Fruit fly (Drosophila melanogaster) whole organism, embryonic: ENCODE data around the gene jim.

Experiments used
- ATbp ChIP-seq: fragments of 200-800 bp; sonication (Bioruptor generic); optimal IDR thresholded peaks from 2 replicates; lab custom pipeline; 2017; ENCODE audit warnings: missing biosample characterization, mild to moderate bottlenecking, missing genetic modification characterization, missing genetic modification reagents
- CG11723 ChIP-seq: fragments of 200-800 bp; sonication (Bioruptor generic); optimal IDR thresholded peaks from 2 replicates; lab custom pipeline; 2017; ENCODE audit warnings: missing biosample characterization, mild to moderate bottlenecking, missing genetic modification characterization
- CG12769 ChIP-seq: fragments of 200-800 bp; sonication (Bioruptor generic); optimal IDR thresholded peaks from 2 replicates; lab custom pipeline; 2019; ENCODE audit warnings: missing biosample characterization, mild to moderate bottlenecking, missing genetic modification characterization, moderate library complexity
- CG14667 ChIP-seq: fragments of 200-800 bp; sonication (Bioruptor generic); IDR thresholded peaks from 2 replicates; pipeline ENCODE4 v1.3.6; 2022; ENCODE audit warnings: missing biosample characterization, missing genetic modification characterization
- CG2199 ChIP-seq: fragments of 200-800 bp; sonication (Bioruptor generic); IDR thresholded peaks from 3 replicates; pipeline ENCODE4 v1.3.6; 2022; ENCODE audit warnings: missing biosample characterization, missing genetic modification characterization
- CG2712 ChIP-seq: fragments of 200-800 bp; optimal IDR thresholded peaks from 3 replicates; lab custom pipeline; 2019; ENCODE audit warnings: missing biosample characterization, mild to moderate bottlenecking, missing genetic modification characterization, moderate library complexity
- CG2889 ChIP-seq: fragments of 200-800 bp; sonication (Bioruptor generic); IDR thresholded peaks from 3 replicates; pipeline ENCODE4 v1.3.6; 2022; ENCODE audit warnings: missing biosample characterization, missing genetic modification characterization
- CG34224 ChIP-seq: fragments of 200-800 bp; sonication (Bioruptor generic); IDR thresholded peaks from 3 replicates; pipeline ENCODE4 v1.3.6; 2022; ENCODE audit warnings: missing biosample characterization, missing genetic modification characterization; ENCODE audit not compliant: partially characterized antibody
- CG3726 ChIP-seq: fragments of 200-800 bp; sonication (Bioruptor generic); IDR thresholded peaks from 3 replicates; pipeline ENCODE4, ENCODE4 v1.3.6; 2022; ENCODE audit warnings: missing biosample characterization, missing genetic modification characterization
- CG4360 ChIP-seq: fragments of 200-800 bp; sonication (Bioruptor generic); IDR thresholded peaks from 2 replicates; pipeline ENCODE4 v1.3.6; 2022; ENCODE audit warnings: missing biosample characterization, missing genetic modification characterization
- CG4404 ChIP-seq: fragments of 200-800 bp; sonication (Bioruptor generic); IDR thresholded peaks from 2 replicates; pipeline ENCODE4 v1.3.6; 2022; ENCODE audit warnings: missing biosample characterization, missing genetic modification characterization
- CG6254 ChIP-seq: fragments of 200-800 bp; sonication (Bioruptor generic); optimal IDR thresholded peaks from 3 replicates; lab custom pipeline; 2017; ENCODE audit warnings: mild to moderate bottlenecking, missing biosample characterization, missing genetic modification reagents, missing genetic modification characterization
- CTCF ChIP-seq: fragments of 200-800 bp; sonication (Bioruptor generic); optimal IDR thresholded peaks from 2 replicates; lab custom pipeline; 2017; ENCODE audit warnings: missing biosample characterization, mild to moderate bottlenecking, missing genetic modification characterization, moderate library complexity
- D ChIP-seq, 2 experiments: fragments of 200-800 bp in 1 of 2; fragments of >200 bp in 1 of 2; sonication (Bioruptor generic) in 1 of 2; optimal IDR thresholded peaks; 2 replicates in 1 of 2; 3 replicates in 1 of 2; lab custom pipeline; 2017; ENCODE audit warnings: mild to moderate bottlenecking in 1 of 2, missing biosample characterization in 1 of 2, missing genetic modification characterization in 1 of 2, missing genetic modification reagents in 1 of 2
- Deaf1 ChIP-seq: fragments of 200-800 bp; optimal IDR thresholded peaks from 3 replicates; lab custom pipeline; 2019; ENCODE audit warnings: missing biosample characterization, mild to moderate bottlenecking, missing genetic modification characterization, moderate library complexity
- Doc3 ChIP-seq: fragments of 200-800 bp; sonication (Bioruptor generic); IDR thresholded peaks from 3 replicates; pipeline ENCODE4 v1.3.6; 2022; ENCODE audit warnings: missing biosample characterization, missing genetic modification characterization; ENCODE audit not compliant: partially characterized antibody
- HmgD ChIP-seq: fragments of 200-800 bp; sonication (Bioruptor generic); optimal IDR thresholded peaks from 3 replicates; lab custom pipeline; 2016; ENCODE audit warnings: missing biosample characterization, missing genetic modification characterization
- Hr3 ChIP-seq: fragments of 200-800 bp; sonication (Bioruptor generic); optimal IDR thresholded peaks from 3 replicates; lab custom pipeline; 2016; ENCODE audit warnings: missing biosample characterization, missing genetic modification characterization
- Jarid2 ChIP-seq: fragments of 200-800 bp; sonication (Bioruptor generic); optimal IDR thresholded peaks from 3 replicates; lab custom pipeline; 2017; ENCODE audit warnings: mild to moderate bottlenecking, missing biosample characterization, missing genetic modification reagents, missing genetic modification characterization
- Optix ChIP-seq: fragments of 200-800 bp; sonication (Bioruptor generic); IDR thresholded peaks from 3 replicates; pipeline ENCODE4 v1.3.6; 2022; ENCODE audit warnings: missing biosample characterization, missing genetic modification characterization
- Pdp1 ChIP-seq, 2 experiments: fragments of 200-800 bp; sonication (Bioruptor generic); optimal IDR thresholded peaks; 3 replicates each; lab custom pipeline; 2016; ENCODE audit warnings: missing biosample characterization in 2 of 2, missing genetic modification characterization in 2 of 2, mild to moderate bottlenecking in 1 of 2, moderate library complexity in 1 of 2
- Vsx1 ChIP-seq: fragments of 200-800 bp; sonication (Bioruptor generic); optimal IDR thresholded peaks from 2 replicates; lab custom pipeline; 2017; ENCODE audit warnings: missing biosample characterization, mild to moderate bottlenecking, missing genetic modification characterization, missing genetic modification reagents
- ab ChIP-seq: fragments of 200-800 bp; sonication (Bioruptor generic); optimal IDR thresholded peaks from 2 replicates; lab custom pipeline; 2016; ENCODE audit warnings: missing biosample characterization, missing genetic modification characterization
- bbx ChIP-seq: fragments of 200-800 bp; sonication (Bioruptor generic); IDR thresholded peaks from 2 replicates; pipeline ENCODE4 v1.3.6; 2022; ENCODE audit warnings: missing biosample characterization, missing genetic modification characterization; ENCODE audit not compliant: partially characterized antibody
- bsh ChIP-seq, 2 experiments: fragments of 200-800 bp; sonication (Bioruptor generic); optimal IDR thresholded peaks; 2 replicates each; lab custom pipeline; 2017 to 2018; ENCODE audit warnings: mild to moderate bottlenecking in 2 of 2, missing biosample characterization in 2 of 2, missing genetic modification characterization in 2 of 2, moderate library complexity in 1 of 2
- cg ChIP-seq: fragments of 200-800 bp; sonication (Bioruptor generic); optimal IDR thresholded peaks from 3 replicates; lab custom pipeline; 2019; ENCODE audit warnings: missing biosample characterization, mild to moderate bottlenecking, missing genetic modification characterization, moderate library complexity
- chinmo ChIP-seq: fragments of 200-800 bp; sonication (Bioruptor generic); IDR thresholded peaks from 4 replicates; pipeline ENCODE4 v1.3.6; 2022; ENCODE audit warnings: missing biosample characterization, missing genetic modification characterization; ENCODE audit not compliant: partially characterized antibody
- corto ChIP-seq: fragments of 200-800 bp; sonication (Bioruptor generic); optimal IDR thresholded peaks from 2 replicates; lab custom pipeline; 2016; ENCODE audit warnings: missing biosample characterization, mild to moderate bottlenecking, missing genetic modification characterization, moderate library complexity
- crol ChIP-seq: fragments of 200-800 bp; sonication (Bioruptor generic); IDR thresholded peaks from 2 replicates; pipeline ENCODE4 v1.3.6; 2022; ENCODE audit warnings: missing biosample characterization, missing genetic modification characterization
- da ChIP-seq: fragments of 200-800 bp; sonication (Bioruptor generic); optimal IDR thresholded peaks from 2 replicates; lab custom pipeline; 2016; ENCODE audit warnings: missing biosample characterization, missing genetic modification characterization
- hbn ChIP-seq: fragments of 200-800 bp; sonication (Bioruptor generic); IDR thresholded peaks from 2 replicates; pipeline ENCODE4 v1.3.6; 2022; ENCODE audit warnings: missing biosample characterization, missing genetic modification characterization; ENCODE audit not compliant: partially characterized antibody
- ken ChIP-seq: fragments of 200-800 bp; sonication (Bioruptor generic); IDR thresholded peaks from 3 replicates; pipeline ENCODE4 v1.3.6; 2022; ENCODE audit warnings: missing biosample characterization, missing genetic modification characterization
- lbe ChIP-seq: fragments of 200-800 bp; sonication (Bioruptor generic); optimal IDR thresholded peaks from 2 replicates; lab custom pipeline; 2016; ENCODE audit warnings: missing biosample characterization, mild to moderate bottlenecking, missing genetic modification characterization
- mam ChIP-seq: fragments of 200-800 bp; sonication (Bioruptor generic); optimal IDR thresholded peaks from 3 replicates; lab custom pipeline; 2016; ENCODE audit warnings: missing biosample characterization, missing genetic modification characterization
- nerfin-1 ChIP-seq: fragments of 200-800 bp; sonication (Bioruptor generic); optimal IDR thresholded peaks from 3 replicates; lab custom pipeline; 2019; ENCODE audit warnings: missing biosample characterization, mild to moderate bottlenecking, missing genetic modification characterization, moderate library complexity
- nom ChIP-seq: fragments of 200-800 bp; sonication (Bioruptor generic); optimal IDR thresholded peaks from 2 replicates; lab custom pipeline; 2017; ENCODE audit warnings: missing biosample characterization, missing genetic modification characterization, mild to moderate bottlenecking, moderate library complexity, missing genetic modification reagents
- pros ChIP-seq: fragments of 200-800 bp; sonication (Bioruptor generic); optimal IDR thresholded peaks from 3 replicates; lab custom pipeline; 2019; ENCODE audit warnings: missing biosample characterization, mild to moderate bottlenecking, missing genetic modification characterization, moderate library complexity
- sens-2 ChIP-seq: fragments of 200-800 bp; sonication (Bioruptor generic); IDR thresholded peaks from 2 replicates; pipeline ENCODE4 v1.3.6; 2022; ENCODE audit warnings: missing biosample characterization, missing genetic modification characterization
- tap ChIP-seq: fragments of 200-800 bp; optimal IDR thresholded peaks from 3 replicates; lab custom pipeline; 2019; ENCODE audit warnings: missing biosample characterization, mild to moderate bottlenecking, missing genetic modification characterization, moderate library complexity
- vvl ChIP-seq: fragments of 200-800 bp; sonication (Bioruptor generic); IDR thresholded peaks from 2 replicates; pipeline ENCODE4 v1.3.6; 2022; ENCODE audit warnings: missing biosample characterization, missing genetic modification characterization
- z ChIP-seq: fragments of 200-800 bp; sonication (Bioruptor generic); IDR thresholded peaks from 3 replicates; pipeline ENCODE4 v1.3.6; 2022; ENCODE audit warnings: missing biosample characterization, missing genetic modification characterization

The jim gene

dm6 chr3L:22851172-22852128, 16.5 kb upstream of the jim start (continued):
- TF ChIP-seq CG14667 (GFP tag; lab: Robert Waterston, UW), result no peak
- TF ChIP-seq Pdp1 (GFP tag; optimal IDR thresholded peaks at IDR 0.05; lab: Kevin White, UChicago), result no peak
- TF ChIP-seq ken (GFP tag; lab: Robert Waterston, UW), result no peak
- no peak for TF ChIP-seq ab
- peak; percentile 26 for TF ChIP-seq nerfin-1 (tag; lab: Kevin White, UChicago)
- TF ChIP-seq ATbp (GFP tag; lab: Kevin White, UChicago), result no peak
- peak; percentile 29 for TF ChIP-seq lbe (GFP tag; lab: Kevin White, UChicago)
- TF ChIP-seq bsh (GFP tag; optimal IDR thresholded peaks at IDR 0.05; lab: Kevin White, UChicago), result peak in 1 of 2 experiments; percentile 93
- TF ChIP-seq corto, result peak; percentile 41
- TF ChIP-seq CG3726 (GFP tag; lab: Robert Waterston, UW), result no peak
- no peak for TF ChIP-seq CG34224 (GFP tag; lab: Robert Waterston, UW)
- peak; percentile 20; the same call in 1 of the 2 replicates for TF ChIP-seq crol
- no peak for TF ChIP-seq tap (tag; lab: Kevin White, UChicago)
- no peak for TF ChIP-seq CG11723 (GFP tag; lab: Kevin White, UChicago)
- TF ChIP-seq da, result no peak
- no peak for TF ChIP-seq bbx (GFP tag; lab: Robert Waterston, UW)
- TF ChIP-seq Deaf1 (tag; lab: Kevin White, UChicago), result peak; percentile 58
- 0 out of 4 replicates have a peak, but pooled peaks have one; percentile 29 for TF ChIP-seq chinmo (GFP tag; lab: Robert Waterston, UW)
- no peak for TF ChIP-seq sens-2 (GFP tag; lab: Robert Waterston, UW)
- TF ChIP-seq vvl (GFP tag; lab: Robert Waterston, UW), result no peak
- no peak for TF ChIP-seq Jarid2 (GFP tag; lab: Kevin White, UChicago)
- no peak for TF ChIP-seq Hr3 (GFP tag; lab: Kevin White, UChicago)
- no peak for TF ChIP-seq HmgD (GFP tag; lab: Kevin White, UChicago)
- TF ChIP-seq cg, result peak; percentile 35
- TF ChIP-seq hbn, result no peak
- 0 out of 3 replicates have a peak, but pooled peaks have one; percentile 18 for TF ChIP-seq Doc3 (GFP tag; lab: Robert Waterston, UW)
- TF ChIP-seq CG4404, result no peak
- TF ChIP-seq D (optimal IDR thresholded peaks at IDR 0.05; lab: Kevin White, UChicago), result no peak
- TF ChIP-seq D (GFP tag; optimal IDR thresholded peaks at IDR 0.05; lab: Kevin White, UChicago), result no peak
- TF ChIP-seq Vsx1, result no peak
- TF ChIP-seq CTCF (GFP tag; lab: Kevin White, UChicago), result no peak
- peak; percentile 33 for TF ChIP-seq pros (GFP tag; lab: Kevin White, UChicago)
- TF ChIP-seq Optix (GFP tag; lab: Robert Waterston, UW), result no peak
- TF ChIP-seq mam, result no peak
- no peak for TF ChIP-seq CG6254 (GFP tag; lab: Kevin White, UChicago)
- TF ChIP-seq CG2889 (GFP tag; lab: Robert Waterston, UW), result no peak
- TF ChIP-seq nom (GFP tag; lab: Kevin White, UChicago), result peak; percentile 98
- TF ChIP-seq z (GFP tag; lab: Robert Waterston, UW), result peak; percentile 74

- TF ChIP-seq CG12769 (peak; percentile 12), CG4360 (GFP tag; lab: Robert Waterston, UW) (no peak), CG2712 (no peak), CG2199 (GFP tag; lab: Robert Waterston, UW) (0 out of 3 replicates have a peak, but pooled peaks have one; percentile 65)
Observed at dm6 chr3L:22848940-22849339, 13.9 kb upstream of the jim start.
